Fruit fly (Drosophila melanogaster) whole organism, adult: ENCODE results near the gene CG7650.

Experiments used
- CG11617 ChIP-seq: fragments of 200-800 bp; sonication (Bioruptor generic); optimal IDR thresholded peaks from 2 replicates; lab custom pipeline; 2017; ENCODE audit warnings: mild to moderate bottlenecking, missing biosample characterization, missing genetic modification reagents, missing genetic modification characterization
- CG1620 ChIP-seq: fragments of 200-800 bp; sonication (Bioruptor generic); optimal IDR thresholded peaks from 2 replicates; lab custom pipeline; 2016; ENCODE audit warnings: missing biosample characterization, missing genetic modification characterization
- Clk ChIP-seq: fragments of 200-800 bp; sonication (Bioruptor generic); optimal IDR thresholded peaks from 2 replicates; lab custom pipeline; 2017; ENCODE audit warnings: missing biosample characterization, missing genetic modification characterization
- Hr96 ChIP-seq: fragments of 200-800 bp; sonication (Bioruptor generic); optimal IDR thresholded peaks from 2 replicates; lab custom pipeline; 2016; ENCODE audit warnings: missing biosample characterization, missing genetic modification characterization
- toe ChIP-seq: fragments of 200-800 bp; sonication (Bioruptor generic); optimal IDR thresholded peaks from 2 replicates; lab custom pipeline; 2016; ENCODE audit warnings: missing biosample characterization, missing genetic modification characterization

- TF ChIP-seq CG11617 (GFP tag; lab: Kevin White, UChicago) (no peak), CG1620 (no peak), Hr96 (GFP tag; lab: Kevin White, UChicago) (no peak), Clk (GFP tag; lab: Kevin White, UChicago) (no peak), toe (no peak)
These were observed 40.4 kb upstream of the CG7650 start, which contains the start of gene CG43084 for dm6 chr3L:15650552-15650951.
